Worm (Caenorhabditis elegans) whole organism, L1 larva: ENCODE measurements around the gene sru-28.

Experiments
- ama-1 ChIP-seq: fragments of 150-350 bp; optimal IDR thresholded peaks from 2 replicates; lab custom pipeline; 2014
- blmp-1 ChIP-seq: fragments of 150-350 bp; optimal IDR thresholded peaks from 2 replicates; lab custom pipeline; 2014; ENCODE audit warnings: missing biosample characterization, missing genetic modification characterization
- ceh-63 ChIP-seq: fragments of 200-800 bp; sonication (Bioruptor generic); optimal IDR thresholded peaks from 2 replicates; lab custom pipeline; 2018; ENCODE audit warnings: mild to moderate bottlenecking, missing genetic modification characterization, missing compliant biosample characterization
- elt-3 ChIP-seq, 6 experiments: fragments of 150-350 bp in 1 of 6; sonication (generic microtip); optimal IDR thresholded peaks; 2 replicates each; lab custom pipeline; 2017 to 2018; ENCODE audit warnings: missing biosample characterization in 6 of 6, missing genetic modification characterization in 6 of 6, inconsistent platforms in 1 of 6
- fos-1 ChIP-seq: fragments of 150-350 bp; optimal IDR thresholded peaks from 2 replicates; lab custom pipeline; 2014; ENCODE audit warnings: missing biosample characterization, missing genetic modification characterization
- jun-1 ChIP-seq: fragments of 150-350 bp; optimal IDR thresholded peaks from 2 replicates; lab custom pipeline; 2014; ENCODE audit warnings: missing biosample characterization, missing genetic modification reagents, missing genetic modification characterization
- lin-13 ChIP-seq: fragments of 150-350 bp; optimal IDR thresholded peaks from 2 replicates; lab custom pipeline; 2014; ENCODE audit warnings: missing biosample characterization, missing genetic modification reagents, missing genetic modification characterization
- lsy-2 ChIP-seq, 2 experiments: fragments of 150-350 bp; optimal IDR thresholded peaks; 2 replicates each; lab custom pipeline; 2014; ENCODE audit warnings: missing biosample characterization in 2 of 2, missing genetic modification characterization in 2 of 2
- nhr-237 ChIP-seq: fragments of 150-350 bp; optimal IDR thresholded peaks from 2 replicates; lab custom pipeline; 2014; ENCODE audit warnings: missing biosample characterization, missing genetic modification characterization
- nhr-47 ChIP-seq: sonication (generic microtip); optimal IDR thresholded peaks from 2 replicates; lab custom pipeline; 2016; ENCODE audit warnings: mild to moderate bottlenecking, missing genetic modification characterization, moderate library complexity, missing compliant biosample characterization
- nhr-85 ChIP-seq: sonication (generic microtip); peaks from one replicate; lab custom pipeline; 2016; ENCODE audit warnings: missing genetic modification characterization, inconsistent platforms, missing compliant biosample characterization
- skn-1 ChIP-seq: fragments of 150-350 bp; optimal IDR thresholded peaks from 2 replicates; lab custom pipeline; 2014; ENCODE audit warnings: missing biosample characterization, missing genetic modification characterization
- unc-30 ChIP-seq: sonication (generic microtip); optimal IDR thresholded peaks from 2 replicates; lab custom pipeline; 2017; ENCODE audit warnings: missing biosample characterization, missing genetic modification characterization

DNA sequence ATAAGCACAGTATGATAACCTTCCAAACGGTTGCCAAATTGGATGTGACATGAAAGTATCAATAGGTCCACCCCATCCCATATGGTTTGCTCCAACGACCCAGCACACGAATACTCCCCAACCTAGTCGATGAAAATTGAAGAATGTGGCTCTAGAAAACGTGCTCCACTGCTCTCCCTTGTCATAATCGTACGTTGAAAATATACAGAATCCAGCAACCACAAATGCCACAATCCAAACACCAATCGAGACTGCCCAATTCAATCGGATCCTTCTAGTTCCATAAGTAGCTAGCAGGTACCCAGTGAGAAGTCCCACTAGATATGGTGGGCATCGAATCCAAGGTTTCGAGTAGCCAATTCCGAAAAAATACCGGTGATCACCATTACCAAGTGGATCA lies 32.7 kb downstream of the sru-28 start:
- TF ChIP-seq nhr-47, result no peak
- no peak for TF ChIP-seq lsy-2 (tag; optimal IDR thresholded peaks at IDR 0.05; lab: Kevin White, UChicago)
- TF ChIP-seq nhr-237 (tag; lab: Kevin White, UChicago), result no peak
- no peak for TF ChIP-seq ama-1 (lab: Kevin White, UChicago)
- no peak for TF ChIP-seq elt-3 (tag; optimal IDR thresholded peaks at IDR 0.05; lab: Kevin White, UChicago)
- no peak for TF ChIP-seq nhr-85 (tag; lab: Kevin White, UChicago)
- TF ChIP-seq jun-1, result no peak
- TF ChIP-seq lin-13 (GFP tag; lab: Kevin White, UChicago), result no peak
- no peak for TF ChIP-seq ceh-63 (GFP tag; lab: Kevin White, UChicago)
- TF ChIP-seq blmp-1, result no peak
- TF ChIP-seq unc-30 (tag; lab: Kevin White, UChicago), result no peak
- TF ChIP-seq skn-1 (tag; lab: Kevin White, UChicago), result no peak
- TF ChIP-seq fos-1 (tag; lab: Kevin White, UChicago), result no peak
